Worm (Caenorhabditis elegans) whole organism, young adult: ENCODE measurements around the gene fbxa-13.

ENCODE experiments used
- C06A6.2 ChIP-seq: fragments of 200-800 bp; sonication (Bioruptor generic); conservative IDR thresholded peaks from 2 replicates; pipeline ENCODE4 v1.3.6; 2022; ENCODE audit warnings: missing genetic modification characterization, missing compliant biosample characterization
- F37B4.10 ChIP-seq: fragments of 200-800 bp; sonication (Bioruptor generic); IDR thresholded peaks from 2 replicates; pipeline ENCODE4 v1.3.6; 2022; ENCODE audit warnings: missing genetic modification characterization, missing compliant biosample characterization
- F39B2.1 ChIP-seq: fragments of 200-800 bp; sonication (Bioruptor generic); IDR thresholded peaks from 2 replicates; pipeline ENCODE4 v1.3.6; 2022; ENCODE audit warnings: missing genetic modification reagents, missing genetic modification characterization, missing compliant biosample characterization
- F49E8.2 ChIP-seq: sonication (generic microtip); optimal IDR thresholded peaks from 3 replicates; lab custom pipeline; 2017; ENCODE audit warnings: missing genetic modification characterization, mild to moderate bottlenecking, missing compliant biosample characterization, antibody characterized with exemption, moderate library complexity; ENCODE audit not compliant: insufficient read depth
- T26A5.8 ChIP-seq: sonication (generic microtip); optimal IDR thresholded peaks from 2 replicates; lab custom pipeline; 2016; ENCODE audit warnings: missing genetic modification characterization, missing compliant biosample characterization
- Y53F4B.3 ChIP-seq: fragments of 200-800 bp; sonication (Bioruptor generic); IDR thresholded peaks from 2 replicates; pipeline ENCODE4 v1.3.6; 2022; ENCODE audit warnings: missing genetic modification reagents, missing genetic modification characterization, missing compliant biosample characterization
- Y95B8A.8 ChIP-seq: fragments of 200-800 bp; sonication (Bioruptor generic); IDR thresholded peaks from 2 replicates; pipeline ENCODE4 v1.3.6; 2022; ENCODE audit warnings: missing genetic modification reagents, missing genetic modification characterization, missing compliant biosample characterization
- aptf-2 ChIP-seq: fragments of 200-800 bp; sonication (Bioruptor generic); conservative IDR thresholded peaks from 2 replicates; pipeline ENCODE4 v1.3.6; 2022; ENCODE audit warnings: missing genetic modification reagents, missing genetic modification characterization, missing compliant biosample characterization
- aptf-3 ChIP-seq: fragments of 200-800 bp; sonication (Bioruptor generic); IDR thresholded peaks from 2 replicates; pipeline ENCODE4 v1.3.6; 2022; ENCODE audit warnings: missing genetic modification characterization, missing compliant biosample characterization
- attf-6 ChIP-seq: fragments of 200-800 bp; sonication (Bioruptor generic); IDR thresholded peaks from 2 replicates; pipeline ENCODE4 v1.3.6; 2022; ENCODE audit warnings: missing genetic modification reagents, missing genetic modification characterization, missing compliant biosample characterization
- cebp-1 ChIP-seq, 2 experiments: fragments of 200-800 bp in 1 of 2; sonication (Bioruptor generic) in 1 of 2; sonication (generic microtip) in 1 of 2; IDR thresholded peaks in 1 of 2; optimal IDR thresholded peaks in 1 of 2; 2 replicates each; pipeline versions ENCODE4 v1.3.6 to Lab custom; 2017 to 2022; ENCODE audit warnings: missing compliant biosample characterization in 2 of 2, missing genetic modification characterization in 2 of 2, mild to moderate bottlenecking in 1 of 2, missing genetic modification reagents in 1 of 2, moderate library complexity in 1 of 2
- dox-1 ChIP-seq: fragments of 200-800 bp; sonication (Bioruptor generic); IDR thresholded peaks from 2 replicates; pipeline ENCODE4 v1.3.6; 2022; ENCODE audit warnings: missing genetic modification reagents, missing genetic modification characterization, missing compliant biosample characterization
- dpff-1 ChIP-seq: sonication (generic microtip); optimal IDR thresholded peaks from 2 replicates; lab custom pipeline; 2017; ENCODE audit warnings: mild to moderate bottlenecking, missing genetic modification characterization, missing compliant biosample characterization
- egl-44 ChIP-seq: fragments of 200-800 bp; sonication (Bioruptor generic); IDR thresholded peaks from 2 replicates; pipeline ENCODE4 v1.3.6; 2022; ENCODE audit warnings: missing genetic modification reagents, missing genetic modification characterization, missing compliant biosample characterization
- him-1 ChIP-seq: sonication (generic microtip); optimal IDR thresholded peaks from 2 replicates; lab custom pipeline; 2016; ENCODE audit warnings: missing genotype, missing genetic modification reagents, missing genetic modification characterization, missing compliant biosample characterization
- hrde-1 ChIP-seq: sonication (generic microtip); optimal IDR thresholded peaks from 2 replicates; lab custom pipeline; 2016; ENCODE audit warnings: missing genetic modification characterization, mild to moderate bottlenecking, missing compliant biosample characterization, moderate library complexity, missing genotype, missing genetic modification reagents, borderline replicate concordance
- let-607 ChIP-seq, 2 experiments: fragments of 200-800 bp in 1 of 2; sonication (Bioruptor generic) in 1 of 2; sonication (generic microtip) in 1 of 2; optimal IDR thresholded peaks; 2 replicates each; lab custom pipeline; 2016 to 2018; ENCODE audit warnings: mild to moderate bottlenecking in 2 of 2, missing compliant biosample characterization in 2 of 2, missing genetic modification characterization in 2 of 2, moderate library complexity in 2 of 2, missing genotype in 1 of 2
- lin-26 ChIP-seq: fragments of 200-800 bp; sonication (Bioruptor generic); IDR thresholded peaks from 2 replicates; pipeline ENCODE4 v1.3.6; 2022; ENCODE audit warnings: missing genetic modification reagents, missing genetic modification characterization, missing compliant biosample characterization
- lin-54 ChIP-seq: fragments of 200-800 bp; sonication (Bioruptor generic); optimal IDR thresholded peaks from 2 replicates; lab custom pipeline; 2018; ENCODE audit warnings: mild to moderate bottlenecking, missing genetic modification characterization, missing compliant biosample characterization
- madf-3 ChIP-seq: fragments of 200-800 bp; sonication (Bioruptor generic); IDR thresholded peaks from 2 replicates; pipeline ENCODE4 v1.3.6; 2022; ENCODE audit warnings: missing genetic modification reagents, missing genetic modification characterization, missing compliant biosample characterization
- madf-6 ChIP-seq: fragments of 200-800 bp; sonication (Bioruptor generic); IDR thresholded peaks from 2 replicates; pipeline ENCODE4 v1.3.6; 2022; ENCODE audit warnings: missing genetic modification reagents, missing genetic modification characterization, missing compliant biosample characterization
- mel-28 ChIP-seq: sonication (generic microtip); optimal IDR thresholded peaks from 2 replicates; lab custom pipeline; 2016; ENCODE audit warnings: borderline replicate concordance, mild to moderate bottlenecking, missing genetic modification characterization, missing compliant biosample characterization
- nhr-120 ChIP-seq: fragments of 200-800 bp; sonication (Bioruptor generic); IDR thresholded peaks from 2 replicates; pipeline ENCODE4 v1.3.6; 2022; ENCODE audit warnings: missing genetic modification characterization, missing compliant biosample characterization
- nhr-80 ChIP-seq: sonication (generic microtip); optimal IDR thresholded peaks from 2 replicates; lab custom pipeline; 2016; ENCODE audit warnings: missing genetic modification characterization, missing compliant biosample characterization
- nhr-90 ChIP-seq: sonication (generic microtip); optimal IDR thresholded peaks from 2 replicates; lab custom pipeline; 2016; ENCODE audit warnings: missing genotype, mild to moderate bottlenecking, missing genetic modification characterization, missing compliant biosample characterization
- pbrm-1 ChIP-seq: fragments of 200-800 bp; sonication (Bioruptor generic); IDR thresholded peaks from 2 replicates; pipeline ENCODE4 v1.3.6; 2022; ENCODE audit warnings: missing genetic modification reagents, missing genetic modification characterization, missing compliant biosample characterization
- pha-4 ChIP-seq: fragments of 150-350 bp; sonication (generic microtip); optimal IDR thresholded peaks from 2 replicates; lab custom pipeline; 2014; ENCODE audit warnings: missing biosample characterization, missing genetic modification reagents, missing genetic modification characterization
- snpc-4 ChIP-seq, 5 experiments: fragments of 150-350 bp in 1 of 5; sonication (generic microtip) in 4 of 5; optimal IDR thresholded peaks; 2 replicates each; lab custom pipeline; 2014 to 2018; ENCODE audit warnings: missing genetic modification characterization in 5 of 5, missing biosample characterization in 3 of 5, antibody characterized with exemption in 2 of 5, mild to moderate bottlenecking in 2 of 5, missing compliant biosample characterization in 2 of 5, missing genotype in 2 of 5, moderate library complexity in 2 of 5, missing genetic modification reagents in 1 of 5
- unc-62 ChIP-seq: fragments of 150-350 bp; optimal IDR thresholded peaks from 2 replicates; lab custom pipeline; 2014; ENCODE audit warnings: missing biosample characterization, missing genetic modification reagents, missing genetic modification characterization
- ztf-3 ChIP-seq: fragments of 200-800 bp; sonication (Bioruptor generic); optimal IDR thresholded peaks from 2 replicates; lab custom pipeline; 2018; ENCODE audit warnings: mild to moderate bottlenecking, missing genetic modification characterization, missing compliant biosample characterization

fbxa-13 gene

DNA sequence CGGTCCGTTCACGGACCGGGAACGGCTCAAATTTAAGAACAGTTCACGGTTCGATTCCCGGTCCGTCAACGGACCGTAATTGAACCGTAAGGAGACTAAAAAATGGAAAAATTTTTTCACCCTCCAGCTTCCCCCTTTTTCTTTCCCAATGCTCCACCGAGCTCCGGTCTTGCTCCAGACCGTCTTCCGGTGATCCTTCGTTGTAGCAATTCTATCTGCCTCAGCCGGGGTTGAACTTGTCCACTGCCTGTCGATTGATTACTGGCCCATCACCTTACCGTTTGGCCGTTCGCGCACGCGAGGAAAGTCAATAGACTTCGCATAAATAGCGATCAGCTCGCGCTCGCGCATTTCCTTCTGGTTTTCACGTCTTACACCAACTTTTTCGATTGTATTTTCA is 1.5 kb upstream of the fbxa-13 start (continued):
- TF ChIP-seq egl-44 = peak; percentile 85
- TF ChIP-seq madf-6 = peak; percentile 56
- TF ChIP-seq dox-1 (GFP tag; lab: Robert Waterston, UW) = 0 out of 2 replicates have a peak, but pooled peaks have one; percentile 49
- TF ChIP-seq madf-3 = 0 out of 2 replicates have a peak, but pooled peaks have one; percentile 72
- peak; percentile 93 for TF ChIP-seq lin-26 (GFP tag; lab: Robert Waterston, UW)
- 0 out of 2 replicates have a peak, but pooled peaks have one; percentile 62 for TF ChIP-seq Y95B8A.8 (GFP tag; lab: Robert Waterston, UW)

DNA sequence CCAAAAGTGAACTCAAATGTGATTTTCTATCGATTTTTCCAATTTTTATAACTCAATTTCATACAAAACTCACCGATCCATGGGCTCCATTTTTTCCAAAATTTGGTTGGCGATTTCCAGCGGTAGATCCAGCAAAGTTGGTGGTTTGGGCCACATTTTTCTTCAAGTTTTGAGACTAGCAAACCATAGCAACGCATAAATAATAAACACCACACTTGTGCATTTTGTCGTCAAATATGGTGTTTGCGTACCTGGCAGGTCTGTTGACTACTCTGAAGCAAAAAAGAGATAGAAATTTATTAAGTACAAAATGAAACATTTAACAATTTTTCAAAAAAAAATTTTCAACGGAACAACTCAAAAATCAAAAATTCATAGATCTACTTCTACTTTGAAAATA is 368 bp downstream of the fbxa-13 start:
- TF ChIP-seq pbrm-1 (GFP tag; lab: Robert Waterston, UW) (no peak), ztf-3 (GFP tag; lab: Kevin White, UChicago) (no peak)

DNA sequence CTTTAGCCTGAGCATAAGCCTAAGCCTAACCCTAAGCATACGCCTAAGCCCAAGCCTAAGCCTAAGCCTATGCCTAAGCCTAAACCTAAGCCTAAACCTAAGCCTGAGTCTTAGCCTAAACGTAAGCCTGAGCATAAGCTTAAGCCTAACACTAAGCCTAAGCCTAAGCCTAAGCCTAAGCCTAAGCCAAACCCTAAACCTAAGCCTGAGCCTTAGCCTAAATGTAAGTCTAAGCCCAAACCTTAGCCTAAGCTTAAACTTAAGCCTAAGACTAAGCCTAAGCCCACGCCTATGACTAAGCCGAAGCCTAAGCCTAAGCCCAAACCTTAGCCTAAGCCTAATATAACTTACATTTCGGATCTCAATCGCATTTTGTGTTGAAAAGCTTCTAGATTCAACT is 1.7 kb downstream of the fbxa-13 start:
- TF ChIP-seq snpc-4 (GFP tag; optimal IDR thresholded peaks at IDR 0.05; lab: Kevin White, UChicago) (no peak), snpc-4 (tag; optimal IDR thresholded peaks at IDR 0.05; lab: Kevin White, UChicago) (no peak), hrde-1 (tag; lab: Kevin White, UChicago) (no peak), F49E8.2 (tag; lab: Kevin White, UChicago) (no peak), dpff-1 (no peak), T26A5.8 (tag; lab: Kevin White, UChicago) (no peak), C06A6.2 (no peak), dox-1 (GFP tag; lab: Robert Waterston, UW) (no peak), let-607 (tag; optimal IDR thresholded peaks at IDR 0.05; lab: Kevin White, UChicago) (no peak), him-1 (tag; lab: Kevin White, UChicago) (no peak), aptf-2 (GFP tag; lab: Robert Waterston, UW) (no peak), attf-6 (no peak), nhr-90 (tag; lab: Kevin White, UChicago) (no peak), nhr-120 (GFP tag; lab: Robert Waterston, UW) (no peak)

DNA sequence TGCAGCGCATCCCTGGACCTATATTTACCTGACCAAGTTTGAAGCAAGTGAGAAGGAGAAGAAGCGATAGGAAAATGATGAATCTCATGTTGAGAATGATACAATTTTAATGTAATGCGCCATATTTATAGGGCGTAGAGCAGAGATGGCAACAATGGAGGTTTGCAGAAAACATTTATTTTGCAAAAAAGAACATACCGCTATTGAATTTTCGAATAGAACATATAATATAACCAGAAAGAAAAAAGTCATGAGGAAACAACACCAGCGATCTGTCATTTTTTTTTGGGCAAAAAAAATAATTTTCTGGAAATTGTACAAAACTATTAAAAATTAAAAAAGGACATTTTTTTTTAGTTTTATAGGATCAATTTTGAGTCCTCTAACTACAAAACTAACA is 3.4 kb downstream of the fbxa-13 start, which contains the start of gene spex-3:
Gene spex-3, minus strand, starts transcription at position 101 of the 400 bp plus-strand sequence.
- no peak for TF ChIP-seq pha-4 (tag; lab: Kevin White, UChicago)
- no peak for TF ChIP-seq F39B2.1 (GFP tag; lab: Robert Waterston, UW)
- no peak for TF ChIP-seq lin-26 (GFP tag; lab: Robert Waterston, UW)
- no peak for TF ChIP-seq mel-28
- TF ChIP-seq aptf-3 = no peak
- TF ChIP-seq unc-62 (GFP tag; lab: Kevin White, UChicago) = no peak
- no peak for TF ChIP-seq madf-6
- no peak for TF ChIP-seq Y53F4B.3 (GFP tag; lab: Robert Waterston, UW)
- TF ChIP-seq, all 124 proteins: peak for 0

DNA sequence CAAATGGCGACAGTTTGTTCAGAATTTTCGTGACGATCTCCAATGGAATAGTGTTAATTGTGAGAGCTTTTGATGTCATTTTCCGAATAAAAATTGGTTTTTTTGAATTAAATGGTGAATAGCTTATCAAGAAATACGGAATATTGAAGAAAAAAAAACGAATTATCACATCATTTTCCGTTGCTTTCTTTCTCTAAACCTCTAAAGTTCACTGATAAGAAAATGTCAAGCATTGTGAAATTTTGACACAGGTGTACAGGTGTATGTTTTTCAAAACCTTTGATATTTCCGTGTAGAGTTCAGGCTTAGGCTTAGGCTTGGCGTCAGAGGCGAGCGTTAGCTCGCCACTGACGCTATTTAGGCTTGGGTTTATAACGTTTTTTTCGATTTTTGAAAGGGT is 6.9 kb downstream of the fbxa-13 start, which contains the start of gene fbxa-74:
Gene fbxa-74, minus strand, starts transcription at position 145 of the 400 bp plus-strand sequence.
- peak; percentile 71 for TF ChIP-seq nhr-80 (tag; lab: Kevin White, UChicago)
- peak; percentile 35; the same call in 1 of the 2 replicates for TF ChIP-seq cebp-1 (GFP tag; IDR thresholded peaks at IDR 0.05; lab: Robert Waterston, UW)
- TF ChIP-seq cebp-1 (tag; optimal IDR thresholded peaks at IDR 0.05; lab: Kevin White, UChicago) = peak; percentile 57
- TF ChIP-seq lin-54 (GFP tag; lab: Kevin White, UChicago) = no peak
- 0 out of 2 replicates have a peak, but pooled peaks have one; percentile 37 for TF ChIP-seq F37B4.10 (GFP tag; lab: Robert Waterston, UW)
- TF ChIP-seq, all 124 proteins: peak for 3
